Fruit fly (Drosophila melanogaster): ENCODE results near the gene RhoGEF64C.

Gene RhoGEF64C

dm6 chr3L:4702003-4702402 is 9.4 kb downstream of the RhoGEF64C start:
- TF ChIP-seq Pif1A (GFP tag; optimal IDR thresholded peaks at IDR 0.05) (peak; percentile 25), CG8159 (tag; optimal IDR thresholded peaks at IDR 0.05) (peak; percentile 44), CG32121 (GFP tag; IDR thresholded peaks at IDR 0.05) (no peak), gl (tag; optimal IDR thresholded peaks at IDR 0.05) (no peak), CG34367 (tag; optimal IDR thresholded peaks at IDR 0.05) (no peak), CG10348 (GFP tag; IDR thresholded peaks at IDR 0.05) (no peak), CG15710 (tag; optimal IDR thresholded peaks at IDR 0.05) (peak; percentile 43), D1 (tag; optimal IDR thresholded peaks at IDR 0.05) (no peak), CG4496 (GFP tag; IDR thresholded peaks at IDR 0.05) (no peak), Snoo (tag; optimal IDR thresholded peaks at IDR 0.05) (no peak), CG9948 (tag; optimal IDR thresholded peaks at IDR 0.05) (peak; percentile 14)

- TF ChIP-seq CG12605 (GFP tag; IDR thresholded peaks at IDR 0.05) (peak; percentile 82), CG8159 (tag; optimal IDR thresholded peaks at IDR 0.05) (peak; percentile 9), CG9948 (tag; optimal IDR thresholded peaks at IDR 0.05) (peak; percentile 76), CG14655 (GFP tag; optimal IDR thresholded peaks at IDR 0.05) (peak; percentile 93), CG10348 (GFP tag; IDR thresholded peaks at IDR 0.05) (peak; percentile 60; the same call in 1 of the 2 replicates), Pif1B (GFP tag; optimal IDR thresholded peaks at IDR 0.05) (peak; percentile 54), CG4496 (GFP tag; IDR thresholded peaks at IDR 0.05) (peak; percentile 92), rn (GFP tag; IDR thresholded peaks at IDR 0.05) (peak; percentile 79), CG13204 (GFP tag; optimal IDR thresholded peaks at IDR 0.05) (no peak), CG15710 (tag; optimal IDR thresholded peaks at IDR 0.05) (peak; percentile 42), fd96Ca (GFP tag; IDR thresholded peaks at IDR 0.05) (peak; percentile 87), CG32121 (GFP tag; IDR thresholded peaks at IDR 0.05) (peak; percentile 66), D1 (tag; optimal IDR thresholded peaks at IDR 0.05) (no peak), Snoo (tag; optimal IDR thresholded peaks at IDR 0.05) (no peak), CG34367 (tag; optimal IDR thresholded peaks at IDR 0.05) (peak; percentile 44), gl (tag; optimal IDR thresholded peaks at IDR 0.05) (no peak), Pif1A (GFP tag; optimal IDR thresholded peaks at IDR 0.05) (peak; percentile 60), Ets98B (GFP tag; IDR thresholded peaks at IDR 0.05) (peak; percentile 85), CG8301 (tag; optimal IDR thresholded peaks at IDR 0.05) (peak; percentile 94), EcR (GFP tag; optimal IDR thresholded peaks at IDR 0.05) (no peak), CG17806 (tag; optimal IDR thresholded peaks at IDR 0.05) (peak; percentile 62)
Observed at dm6 chr3L:4707831-4708230, 15.2 kb downstream of the RhoGEF64C start.

dm6 chr3L:4708536-4708935 is 16.0 kb downstream of the RhoGEF64C start:
- TF ChIP-seq CG8301 (tag; optimal IDR thresholded peaks at IDR 0.05) (peak; percentile 59), CG14655 (GFP tag; optimal IDR thresholded peaks at IDR 0.05) (peak; percentile 62), Pif1B (GFP tag; optimal IDR thresholded peaks at IDR 0.05) (no peak), CG12605 (GFP tag; IDR thresholded peaks at IDR 0.05) (no peak), fd96Ca (GFP tag; IDR thresholded peaks at IDR 0.05) (0 out of 3 replicates have a peak, but pooled peaks have one; percentile 23), gl (tag; optimal IDR thresholded peaks at IDR 0.05) (no peak), CG13204 (GFP tag; optimal IDR thresholded peaks at IDR 0.05) (no peak), CG17806 (tag; optimal IDR thresholded peaks at IDR 0.05) (no peak), CG8159 (tag; optimal IDR thresholded peaks at IDR 0.05) (no peak), CG4496 (GFP tag; IDR thresholded peaks at IDR 0.05) (no peak), D1 (tag; optimal IDR thresholded peaks at IDR 0.05) (no peak)

dm6 chr3L:4709790-4710189 is 17.2 kb downstream of the RhoGEF64C start, which contains the start of gene CG13712:
Gene CG13712, minus strand, starts transcription at chr3L:4709890.
- no peak for TF ChIP-seq D1 (tag; optimal IDR thresholded peaks at IDR 0.05)

DNA sequence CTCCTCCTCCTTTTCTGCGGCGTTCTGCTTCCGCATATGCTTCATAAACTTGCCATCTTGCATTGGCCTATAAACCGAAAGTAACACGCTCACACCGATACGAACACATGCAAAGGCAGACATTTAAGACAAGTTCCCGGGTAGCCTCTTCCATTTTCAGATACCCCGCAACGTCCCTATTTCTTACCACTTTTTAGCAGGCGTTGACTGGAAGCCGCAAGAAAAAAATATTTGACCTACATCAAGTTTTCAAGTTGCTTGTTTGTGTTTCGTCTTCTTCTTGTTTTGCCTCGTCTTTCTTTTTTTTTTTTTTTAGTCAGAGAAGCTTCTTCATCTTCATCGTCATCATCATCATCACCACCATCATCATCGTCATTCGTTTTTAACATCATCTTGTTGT is 27.2 kb downstream of the RhoGEF64C start:
- TF ChIP-seq gl (tag; optimal IDR thresholded peaks at IDR 0.05) (no peak), EcR (GFP tag; optimal IDR thresholded peaks at IDR 0.05) (peak; percentile 49)

DNA sequence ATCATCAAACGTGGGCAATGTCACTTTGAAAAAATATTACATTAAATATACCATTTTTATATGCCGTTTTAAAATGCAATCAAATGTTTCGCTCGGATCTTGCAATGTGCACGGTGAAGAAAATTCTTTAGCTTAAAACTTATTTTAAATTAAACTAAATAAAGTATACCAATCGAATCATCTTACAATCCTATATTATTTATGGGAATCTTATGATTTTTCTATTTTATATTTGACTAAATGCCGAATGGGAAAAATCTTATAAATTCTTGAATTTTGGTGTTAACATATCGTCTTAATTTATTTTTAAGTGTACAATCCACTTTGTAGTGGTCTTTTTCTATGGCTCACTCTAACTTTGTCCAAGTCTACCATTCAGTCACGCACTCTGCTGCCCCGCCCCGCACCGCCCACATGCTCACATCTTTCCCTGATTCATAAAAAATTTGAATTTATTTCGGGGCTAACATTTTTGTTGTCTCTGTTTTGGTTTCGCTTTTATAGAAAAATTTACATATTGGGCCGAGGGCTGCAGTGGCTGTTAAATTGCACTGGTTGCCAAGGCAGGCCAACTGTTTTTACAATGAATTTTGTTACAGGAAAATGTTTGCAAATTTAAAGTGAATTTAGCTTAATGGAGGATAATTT is 28.1 kb downstream of the RhoGEF64C start:
- TF ChIP-seq CG12605 (GFP tag; IDR thresholded peaks at IDR 0.05) = no peak
- TF ChIP-seq CG17806 (tag; optimal IDR thresholded peaks at IDR 0.05) = no peak
- TF ChIP-seq CG9948 (tag; optimal IDR thresholded peaks at IDR 0.05) = no peak
- TF ChIP-seq gl (tag; optimal IDR thresholded peaks at IDR 0.05) = no peak
- TF ChIP-seq CG10348 (GFP tag; IDR thresholded peaks at IDR 0.05) = no peak
- TF ChIP-seq CG14655 (GFP tag; optimal IDR thresholded peaks at IDR 0.05) = peak; percentile 33
- no peak for TF ChIP-seq Pif1B (GFP tag; optimal IDR thresholded peaks at IDR 0.05)
- no peak for TF ChIP-seq Ets98B (GFP tag; IDR thresholded peaks at IDR 0.05)
- TF ChIP-seq CG8301 (tag; optimal IDR thresholded peaks at IDR 0.05) = peak; percentile 44
- no peak for TF ChIP-seq CG34367 (tag; optimal IDR thresholded peaks at IDR 0.05)

DNA sequence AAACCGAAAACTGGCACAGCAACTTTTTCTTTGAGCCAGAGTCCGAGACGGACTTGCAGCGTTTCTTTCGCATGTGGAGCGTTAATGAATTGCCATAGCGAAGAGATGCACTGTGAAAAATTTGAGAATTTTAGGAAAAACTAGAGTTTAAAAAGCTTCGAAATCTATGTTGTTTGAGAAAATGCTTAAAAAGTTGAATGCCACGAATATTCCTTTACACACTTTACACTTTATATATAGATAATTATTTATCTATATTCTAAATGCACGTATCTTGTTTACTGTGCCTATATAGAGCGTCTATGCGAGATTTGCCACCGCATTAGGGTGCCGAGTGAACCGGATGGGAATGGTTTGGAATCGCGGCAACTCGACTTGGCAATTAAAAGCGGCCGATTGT is 29.3 kb downstream of the RhoGEF64C start:
- TF ChIP-seq CG17806 (tag; optimal IDR thresholded peaks at IDR 0.05) (peak; percentile 74), CG12605 (GFP tag; IDR thresholded peaks at IDR 0.05) (peak; percentile 81), Snoo (tag; optimal IDR thresholded peaks at IDR 0.05) (no peak), CG14655 (GFP tag; optimal IDR thresholded peaks at IDR 0.05) (peak; percentile 85), Pif1B (GFP tag; optimal IDR thresholded peaks at IDR 0.05) (peak; percentile 72), CG9948 (tag; optimal IDR thresholded peaks at IDR 0.05) (peak; percentile 76), CG15710 (tag; optimal IDR thresholded peaks at IDR 0.05) (peak; percentile 54), CG8301 (tag; optimal IDR thresholded peaks at IDR 0.05) (peak; percentile 86), CG34367 (tag; optimal IDR thresholded peaks at IDR 0.05) (peak; percentile 52), rn (GFP tag; IDR thresholded peaks at IDR 0.05) (peak; percentile 79), gl (tag; optimal IDR thresholded peaks at IDR 0.05) (no peak), EcR (GFP tag; optimal IDR thresholded peaks at IDR 0.05) (no peak), D1 (tag; optimal IDR thresholded peaks at IDR 0.05) (peak; percentile 12), CG4496 (GFP tag; IDR thresholded peaks at IDR 0.05) (peak; percentile 92), Ets98B (GFP tag; IDR thresholded peaks at IDR 0.05) (peak; percentile 91), CG8159 (tag; optimal IDR thresholded peaks at IDR 0.05) (peak; percentile 68), CG10348 (GFP tag; IDR thresholded peaks at IDR 0.05) (peak; percentile 55; the same call in 1 of the 2 replicates), fd96Ca (GFP tag; IDR thresholded peaks at IDR 0.05) (peak; percentile 69), Pif1A (GFP tag; optimal IDR thresholded peaks at IDR 0.05) (peak; percentile 68), CG32121 (GFP tag; IDR thresholded peaks at IDR 0.05) (peak; percentile 93), CG13204 (GFP tag; optimal IDR thresholded peaks at IDR 0.05) (no peak)
